Fruit fly (Drosophila melanogaster): ENCODE results near the gene Cdk5alpha.

- TF ChIP-seq acj6 (GFP tag; optimal IDR thresholded peaks at IDR 0.05) (peak; percentile 32), CG6792 (GFP tag; optimal IDR thresholded peaks at IDR 0.05) (peak; percentile 20), CG7368 (GFP tag; optimal IDR thresholded peaks at IDR 0.05) (no peak), salr (GFP tag; optimal IDR thresholded peaks at IDR 0.05) (no peak), eg (GFP tag; IDR thresholded peaks at IDR 0.05) (no peak; the same call in 2 of the 3 replicates), dac (GFP tag; optimal IDR thresholded peaks at IDR 0.05) (no peak), esn (GFP tag; optimal IDR thresholded peaks at IDR 0.05) (no peak), CG1621 (tag; optimal IDR thresholded peaks at IDR 0.05) (no peak), Lpt (GFP tag; optimal IDR thresholded peaks at IDR 0.05) (no peak), lz (GFP tag; optimal IDR thresholded peaks at IDR 0.05) (no peak), Sox14 (GFP tag; optimal IDR thresholded peaks at IDR 0.05) (no peak), Ets21C (GFP tag; optimal IDR thresholded peaks at IDR 0.05) (no peak), Sox15 (GFP tag; optimal IDR thresholded peaks at IDR 0.05) (no peak)
These were observed 34.3 kb downstream of the Cdk5alpha start for dm6 chr2L:10276436-10276835.
